Fruit fly (Drosophila melanogaster) whole organism, embryonic: Measurements from ENCODE around the gene CG14082.

Source experiments
- Atf3 ChIP-seq: fragments of 200-800 bp; sonication (Bioruptor generic); optimal IDR thresholded peaks from 3 replicates; lab custom pipeline; 2016; ENCODE audit warnings: missing biosample characterization, missing genetic modification characterization
- Blimp-1 ChIP-seq: fragments of 200-800 bp; sonication (Bioruptor generic); optimal IDR thresholded peaks from 3 replicates; lab custom pipeline; 2018; ENCODE audit warnings: missing biosample characterization, missing genetic modification characterization, mild to moderate bottlenecking, moderate library complexity, missing genetic modification reagents
- BtbVII ChIP-seq: fragments of 200-800 bp; sonication (Bioruptor generic); optimal IDR thresholded peaks from 3 replicates; lab custom pipeline; 2017; ENCODE audit warnings: missing biosample characterization, mild to moderate bottlenecking, missing genetic modification characterization
- C15 ChIP-seq: fragments of 200-800 bp; sonication (Bioruptor generic); IDR thresholded peaks from 3 replicates; pipeline ENCODE4 v1.3.6; 2022; ENCODE audit warnings: missing biosample characterization, missing genetic modification characterization
- CG10274 ChIP-seq: fragments of 200-800 bp; sonication (Bioruptor generic); optimal IDR thresholded peaks from 3 replicates; lab custom pipeline; 2017; ENCODE audit warnings: missing biosample characterization, mild to moderate bottlenecking, missing genetic modification characterization
- CG11695 ChIP-seq: fragments of 200-800 bp; sonication (Bioruptor generic); IDR thresholded peaks from 3 replicates; pipeline ENCODE4 v1.3.6; 2022; ENCODE audit warnings: missing biosample characterization, missing genetic modification characterization
- CG12104 ChIP-seq: fragments of 200-800 bp; sonication (Bioruptor generic); optimal IDR thresholded peaks from 3 replicates; lab custom pipeline; 2016; ENCODE audit warnings: missing biosample characterization, missing genetic modification characterization
- CG12391 ChIP-seq: fragments of 200-800 bp; sonication (Bioruptor generic); optimal IDR thresholded peaks from 3 replicates; lab custom pipeline; 2018; ENCODE audit warnings: missing biosample characterization, mild to moderate bottlenecking, missing genetic modification characterization, moderate library complexity
- CG13424 ChIP-seq: fragments of 200-800 bp; sonication (Bioruptor generic); optimal IDR thresholded peaks from 2 replicates; lab custom pipeline; 2019; ENCODE audit warnings: missing biosample characterization, mild to moderate bottlenecking, missing genetic modification characterization, moderate library complexity
- CG14050 ChIP-seq: fragments of 200-800 bp; sonication (Bioruptor generic); IDR thresholded peaks from 3 replicates; pipeline ENCODE4 v1.3.6; 2022; ENCODE audit warnings: missing biosample characterization, missing genetic modification characterization
- CG15514 ChIP-seq: fragments of 200-800 bp; sonication (Bioruptor generic); optimal IDR thresholded peaks from 3 replicates; lab custom pipeline; 2017; ENCODE audit warnings: missing biosample characterization, missing genetic modification characterization, mild to moderate bottlenecking, moderate library complexity, missing genetic modification reagents
- CG17359 ChIP-seq: fragments of 200-800 bp; sonication (Bioruptor generic); optimal IDR thresholded peaks from 3 replicates; lab custom pipeline; 2018; ENCODE audit warnings: missing biosample characterization, mild to moderate bottlenecking, missing genetic modification characterization, moderate library complexity
- CG18011 ChIP-seq: fragments of 200-800 bp; sonication (Bioruptor generic); optimal IDR thresholded peaks from 2 replicates; lab custom pipeline; 2017; ENCODE audit warnings: missing biosample characterization, missing genetic modification characterization, mild to moderate bottlenecking, moderate library complexity, missing genotype
- CG2712 ChIP-seq: fragments of 200-800 bp; optimal IDR thresholded peaks from 3 replicates; lab custom pipeline; 2019; ENCODE audit warnings: missing biosample characterization, mild to moderate bottlenecking, missing genetic modification characterization, moderate library complexity
- CG31365 ChIP-seq: fragments of 200-800 bp; sonication (Bioruptor generic); optimal IDR thresholded peaks from 2 replicates; lab custom pipeline; 2018; ENCODE audit warnings: missing biosample characterization, mild to moderate bottlenecking, missing genetic modification characterization
- CG31388 ChIP-seq: fragments of 200-800 bp; sonication (Bioruptor generic); optimal IDR thresholded peaks from 2 replicates; lab custom pipeline; 2016; ENCODE audit warnings: missing biosample characterization, missing genetic modification characterization
- CG4617 ChIP-seq: fragments of 200-800 bp; sonication (Bioruptor generic); optimal IDR thresholded peaks from 3 replicates; lab custom pipeline; 2016; ENCODE audit warnings: missing biosample characterization, missing genetic modification characterization, borderline replicate concordance
- CG6254 ChIP-seq: fragments of 200-800 bp; sonication (Bioruptor generic); optimal IDR thresholded peaks from 3 replicates; lab custom pipeline; 2017; ENCODE audit warnings: mild to moderate bottlenecking, missing biosample characterization, missing genetic modification reagents, missing genetic modification characterization
- CG7839 ChIP-seq: fragments of 200-800 bp; sonication (Bioruptor generic); optimal IDR thresholded peaks from 3 replicates; lab custom pipeline; 2018; ENCODE audit warnings: missing biosample characterization, mild to moderate bottlenecking, missing genetic modification characterization, moderate library complexity
- CG8478 ChIP-seq: fragments of >200 bp; optimal IDR thresholded peaks from 2 replicates; lab custom pipeline; 2018
- CG9817 ChIP-seq: fragments of 200-800 bp; sonication (Bioruptor generic); optimal IDR thresholded peaks from 2 replicates; lab custom pipeline; 2018; ENCODE audit warnings: missing biosample characterization, mild to moderate bottlenecking, missing genetic modification characterization, moderate library complexity
- Dbx ChIP-seq: fragments of 200-800 bp; sonication (Bioruptor generic); IDR thresholded peaks from 3 replicates; pipeline ENCODE4 v1.3.6; 2022; ENCODE audit warnings: missing biosample characterization, missing genetic modification characterization
- Dek ChIP-seq: fragments of 200-800 bp; sonication (Bioruptor generic); optimal IDR thresholded peaks from 3 replicates; lab custom pipeline; 2019; ENCODE audit warnings: missing biosample characterization, mild to moderate bottlenecking, missing genetic modification characterization, moderate library complexity
- Dip2 ChIP-seq: fragments of 200-800 bp; sonication (Bioruptor generic); IDR thresholded peaks from 2 replicates; pipeline ENCODE4 v1.3.6; 2022; ENCODE audit warnings: missing biosample characterization, missing genetic modification characterization
- Doc3 ChIP-seq: fragments of 200-800 bp; sonication (Bioruptor generic); IDR thresholded peaks from 3 replicates; pipeline ENCODE4 v1.3.6; 2022; ENCODE audit warnings: missing biosample characterization, missing genetic modification characterization; ENCODE audit not compliant: partially characterized antibody
- E2f1 ChIP-seq: fragments of 200-800 bp; sonication (Bioruptor generic); IDR thresholded peaks from 2 replicates; pipeline ENCODE4 v1.3.6; 2022; ENCODE audit warnings: missing biosample characterization, missing genetic modification characterization
- H2.0 ChIP-seq: fragments of 200-800 bp; sonication (Bioruptor generic); IDR thresholded peaks from 2 replicates; pipeline ENCODE4 v1.3.6; 2022; ENCODE audit warnings: missing biosample characterization, missing genetic modification characterization
- Hand ChIP-seq: fragments of 200-800 bp; sonication (Bioruptor generic); optimal IDR thresholded peaks from 2 replicates; lab custom pipeline; 2017; ENCODE audit warnings: mild to moderate bottlenecking, missing biosample characterization, missing genetic modification reagents, missing genetic modification characterization
- Hr78 ChIP-seq, 2 experiments: fragments of 200-800 bp in 1 of 2; fragments of >200 bp in 1 of 2; sonication (Bioruptor generic) in 1 of 2; optimal IDR thresholded peaks; 2 replicates each; lab custom pipeline; 2017 to 2019; ENCODE audit warnings: missing biosample characterization in 2 of 2, missing genetic modification characterization in 2 of 2, mild to moderate bottlenecking in 1 of 2, moderate library complexity in 1 of 2
- Jarid2 ChIP-seq: fragments of 200-800 bp; sonication (Bioruptor generic); optimal IDR thresholded peaks from 3 replicates; lab custom pipeline; 2017; ENCODE audit warnings: mild to moderate bottlenecking, missing biosample characterization, missing genetic modification reagents, missing genetic modification characterization
- Lim3 ChIP-seq: fragments of 200-800 bp; sonication (Bioruptor generic); IDR thresholded peaks from 2 replicates; pipeline ENCODE4 v1.3.6; 2022; ENCODE audit warnings: missing biosample characterization, missing genetic modification characterization
- Six4 ChIP-seq: fragments of 200-800 bp; sonication (Bioruptor generic); optimal IDR thresholded peaks from 2 replicates; lab custom pipeline; 2016; ENCODE audit warnings: missing biosample characterization, missing genetic modification characterization
- Sry-β ChIP-seq: fragments of 200-800 bp; sonication (Bioruptor generic); optimal IDR thresholded peaks from 2 replicates; lab custom pipeline; 2018; ENCODE audit warnings: missing biosample characterization, mild to moderate bottlenecking, missing genetic modification characterization, moderate library complexity
- Ssrp ChIP-seq: fragments of 200-800 bp; sonication (Bioruptor generic); optimal IDR thresholded peaks from 2 replicates; lab custom pipeline; 2018; ENCODE audit warnings: missing biosample characterization, mild to moderate bottlenecking, missing genetic modification characterization, moderate library complexity
- chm ChIP-seq: fragments of 200-800 bp; sonication (Bioruptor generic); IDR thresholded peaks from 2 replicates; pipeline ENCODE4 v1.3.6; 2022; ENCODE audit warnings: missing biosample characterization, missing genetic modification characterization
- dysf ChIP-seq: fragments of 200-800 bp; sonication (Bioruptor generic); IDR thresholded peaks from 3 replicates; pipeline ENCODE4 v1.3.6; 2022; ENCODE audit warnings: missing biosample characterization, missing genetic modification characterization
- fu2 ChIP-seq: fragments of 200-800 bp; sonication (Bioruptor generic); optimal IDR thresholded peaks from 2 replicates; lab custom pipeline; 2016; ENCODE audit warnings: missing biosample characterization, missing genetic modification characterization
- gem ChIP-seq: fragments of 200-800 bp; sonication (Bioruptor generic); optimal IDR thresholded peaks from 2 replicates; lab custom pipeline; 2019; ENCODE audit warnings: missing biosample characterization, mild to moderate bottlenecking, missing genetic modification characterization, moderate library complexity
- gro ChIP-seq: fragments of 200-800 bp; sonication (Bioruptor generic); optimal IDR thresholded peaks from 2 replicates; lab custom pipeline; 2016; ENCODE audit warnings: missing biosample characterization, missing genetic modification characterization
- hth ChIP-seq: fragments of >200 bp; optimal IDR thresholded peaks from 2 replicates; lab custom pipeline; 2017; ENCODE audit warnings: inconsistent platforms
- pita ChIP-seq: fragments of 200-800 bp; sonication (Bioruptor generic); optimal IDR thresholded peaks from 2 replicates; lab custom pipeline; 2017; ENCODE audit warnings: missing biosample characterization, mild to moderate bottlenecking, missing genetic modification characterization
- repo ChIP-seq: fragments of 200-800 bp; sonication (Bioruptor generic); optimal IDR thresholded peaks from 2 replicates; lab custom pipeline; 2016; ENCODE audit warnings: missing biosample characterization, missing genetic modification characterization
- scrt ChIP-seq: fragments of 200-800 bp; sonication (Bioruptor generic); optimal IDR thresholded peaks from 2 replicates; lab custom pipeline; 2018; ENCODE audit warnings: missing biosample characterization, mild to moderate bottlenecking, missing genetic modification characterization, moderate library complexity
- sens ChIP-seq: fragments of 200-800 bp; sonication (Bioruptor generic); peaks from one replicate; lab custom pipeline; 2016; ENCODE audit warnings: missing biosample characterization, missing genetic modification characterization
- shn ChIP-seq: fragments of 200-800 bp; sonication (Bioruptor generic); optimal IDR thresholded peaks from 3 replicates; lab custom pipeline; 2016; ENCODE audit warnings: missing biosample characterization, missing genetic modification characterization
- sr ChIP-seq: fragments of 200-800 bp; sonication (Bioruptor generic); IDR thresholded peaks from 3 replicates; pipeline ENCODE4 v1.3.6; 2022; ENCODE audit warnings: missing biosample characterization, missing genetic modification characterization
- sug ChIP-seq: fragments of 200-800 bp; optimal IDR thresholded peaks from 2 replicates; lab custom pipeline; 2019; ENCODE audit warnings: missing biosample characterization, mild to moderate bottlenecking, missing genetic modification characterization, moderate library complexity
- tio ChIP-seq: fragments of 200-800 bp; sonication (Bioruptor generic); optimal IDR thresholded peaks from 2 replicates; lab custom pipeline; 2017; ENCODE audit warnings: missing biosample characterization, missing genetic modification characterization, inconsistent platforms
- unpg ChIP-seq: fragments of 200-800 bp; sonication (Bioruptor generic); optimal IDR thresholded peaks from 3 replicates; lab custom pipeline; 2018; ENCODE audit warnings: missing biosample characterization, mild to moderate bottlenecking, missing genetic modification characterization, moderate library complexity
- usp ChIP-seq: fragments of >200 bp; optimal IDR thresholded peaks from 2 replicates; lab custom pipeline; 2017; ENCODE audit warnings: missing biosample characterization, missing genetic modification characterization
- vvl ChIP-seq: fragments of 200-800 bp; sonication (Bioruptor generic); IDR thresholded peaks from 2 replicates; pipeline ENCODE4 v1.3.6; 2022; ENCODE audit warnings: missing biosample characterization, missing genetic modification characterization

Gene CG14082

dm6 chr3L:19166298-19166937, 27.6 kb upstream of the CG14082 start (continued):
- TF ChIP-seq CG2712 (tag; lab: Kevin White, UChicago) (peak; percentile 51), vvl (GFP tag; lab: Robert Waterston, UW) (peak; percentile 20; the same call in 1 of the 2 replicates), Ssrp (peak; percentile 41), unpg (GFP tag; lab: Kevin White, UChicago) (peak; percentile 9), Dek (tag; lab: Kevin White, UChicago) (no peak), H2.0 (GFP tag; lab: Robert Waterston, UW) (no peak), CG15514 (GFP tag; lab: Kevin White, UChicago) (no peak), CG18011 (no peak), CG14050 (GFP tag; lab: Robert Waterston, UW) (no peak), Dbx (GFP tag; lab: Robert Waterston, UW) (no peak), fu2 (GFP tag; lab: Kevin White, UChicago) (no peak), Six4 (GFP tag; lab: Kevin White, UChicago) (no peak), CG10274 (GFP tag; lab: Kevin White, UChicago) (no peak), Hr78 (GFP tag; optimal IDR thresholded peaks at IDR 0.05; lab: Kevin White, UChicago) (no peak), CG6254 (GFP tag; lab: Kevin White, UChicago) (no peak), CG11695 (GFP tag; lab: Robert Waterston, UW) (peak; percentile 5; the same call in 1 of the 3 replicates), gem (peak; percentile 66), CG4617 (GFP tag; lab: Kevin White, UChicago) (no peak), CG7839 (tag; lab: Kevin White, UChicago) (peak; percentile 44), scrt (GFP tag; lab: Kevin White, UChicago) (no peak), usp (GFP tag; lab: Kevin White, UChicago) (no peak), shn (GFP tag; lab: Kevin White, UChicago) (no peak), Sry-β (GFP tag; lab: Kevin White, UChicago) (no peak), CG9817 (tag; lab: Kevin White, UChicago) (no peak), CG31365 (tag; lab: Kevin White, UChicago) (no peak), tio (peak; percentile 10), dysf (GFP tag; lab: Robert Waterston, UW) (no peak; the same call in 1 of the 3 replicates), sug (tag; lab: Kevin White, UChicago) (no peak), repo (GFP tag; lab: Kevin White, UChicago) (no peak), chm (GFP tag; lab: Robert Waterston, UW) (peak; percentile 63; the same call in 1 of the 2 replicates), gro (no peak), Jarid2 (GFP tag; lab: Kevin White, UChicago) (no peak), pita (GFP tag; lab: Kevin White, UChicago) (no peak), Blimp-1 (GFP tag; lab: Kevin White, UChicago) (peak; percentile 49), CG31388 (GFP tag; lab: Kevin White, UChicago) (no peak), CG8478 (no peak), CG13424 (tag; lab: Kevin White, UChicago) (peak; percentile 41), BtbVII (GFP tag; lab: Kevin White, UChicago) (no peak), C15 (GFP tag; lab: Robert Waterston, UW) (no peak), sr (GFP tag; lab: Robert Waterston, UW) (no peak), Hand (GFP tag; lab: Kevin White, UChicago) (no peak), CG12391 (tag; lab: Kevin White, UChicago) (peak; percentile 49), Atf3 (GFP tag; lab: Kevin White, UChicago) (no peak), hth (no peak), Dip2 (no peak), Doc3 (GFP tag; lab: Robert Waterston, UW) (no peak), Lim3 (GFP tag; lab: Robert Waterston, UW) (no peak), E2f1 (no peak), CG12104 (GFP tag; lab: Kevin White, UChicago) (peak; percentile 28), sens (peak; percentile 91), CG17359 (tag; lab: Kevin White, UChicago) (peak; percentile 23)
